Worm (Caenorhabditis elegans) whole organism, mixed stage, embryonic: Measurements from ENCODE around the gene F28G4.3.

Experiments used
- bed-3 ChIP-seq: fragments of 200-800 bp; sonication (Bioruptor generic); optimal IDR thresholded peaks from 3 replicates; lab custom pipeline; 2018; ENCODE audit warnings: mild to moderate bottlenecking, missing genetic modification characterization, moderate library complexity, missing compliant biosample characterization
- elt-3 ChIP-seq: fragments of 150-350 bp; optimal IDR thresholded peaks from 2 replicates; lab custom pipeline; 2014; ENCODE audit warnings: missing biosample characterization, missing genetic modification characterization
- lin-13 ChIP-seq: fragments of 150-350 bp; optimal IDR thresholded peaks from 2 replicates; lab custom pipeline; 2014; ENCODE audit warnings: missing biosample characterization, missing genetic modification characterization
- lsy-2 ChIP-seq: fragments of 150-350 bp; optimal IDR thresholded peaks from 2 replicates; lab custom pipeline; 2014; ENCODE audit warnings: missing biosample characterization, missing genetic modification characterization
- mep-1 ChIP-seq: fragments of 150-350 bp; optimal IDR thresholded peaks from 2 replicates; lab custom pipeline; 2017; ENCODE audit warnings: missing biosample characterization, missing genetic modification reagents, missing genetic modification characterization, inconsistent platforms
- nhr-28 ChIP-seq: fragments of 150-350 bp; optimal IDR thresholded peaks from 2 replicates; lab custom pipeline; 2014; ENCODE audit warnings: missing biosample characterization, missing genetic modification characterization
- pha-4 ChIP-seq: fragments of 150-350 bp; optimal IDR thresholded peaks from 2 replicates; lab custom pipeline; 2018; ENCODE audit warnings: missing biosample characterization, missing genetic modification reagents, missing genetic modification characterization
- unc-62 ChIP-seq: fragments of 150-350 bp; optimal IDR thresholded peaks from 2 replicates; lab custom pipeline; 2014; ENCODE audit warnings: missing biosample characterization, missing genetic modification reagents, missing genetic modification characterization

DNA sequence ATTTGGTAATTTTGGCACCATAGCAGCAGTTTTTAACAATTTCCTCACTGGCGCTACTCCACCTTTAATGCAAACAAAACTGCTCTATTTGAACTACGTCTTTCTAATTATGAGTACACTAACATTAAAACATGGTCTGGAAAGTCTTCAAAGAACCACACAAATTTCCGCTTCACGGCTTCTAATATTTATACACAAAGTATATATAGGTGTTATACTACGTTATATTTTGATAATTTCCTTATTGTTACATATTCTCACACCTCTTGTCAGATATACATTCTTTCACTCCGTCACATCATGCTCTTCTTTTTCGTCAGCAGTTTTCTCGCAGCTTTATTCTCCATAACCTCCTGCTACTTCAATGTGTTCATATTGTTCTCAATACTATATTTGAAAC, 12.8 kb upstream of the F28G4.3 start, which contains the start of gene srbc-82:
- TF ChIP-seq unc-62 (GFP tag; lab: Kevin White, UChicago) (no peak), nhr-28 (tag; lab: Kevin White, UChicago) (no peak), lsy-2 (tag; lab: Kevin White, UChicago) (no peak), lin-13 (tag; lab: Kevin White, UChicago) (no peak), elt-3 (tag; lab: Kevin White, UChicago) (no peak), pha-4 (tag; lab: Kevin White, UChicago) (no peak), mep-1 (tag; lab: Kevin White, UChicago) (no peak), bed-3 (GFP tag; lab: Kevin White, UChicago) (no peak)
